Worm (Caenorhabditis elegans) whole organism, L1 larva: ENCODE results near the gene Y47D7A.11.

Experiments used
- ama-1 ChIP-seq: fragments of 150-350 bp; optimal IDR thresholded peaks from 2 replicates; lab custom pipeline; 2014
- ceh-82 ChIP-seq, 3 experiments: fragments of 150-350 bp in 1 of 3; sonication (generic microtip) in 2 of 3; optimal IDR thresholded peaks; 2 replicates each; lab custom pipeline; 2014 to 2017; ENCODE audit warnings: missing biosample characterization in 3 of 3, missing genetic modification characterization in 3 of 3
- jun-1 ChIP-seq: fragments of 150-350 bp; optimal IDR thresholded peaks from 2 replicates; lab custom pipeline; 2014; ENCODE audit warnings: missing biosample characterization, missing genetic modification reagents, missing genetic modification characterization
- lin-15B ChIP-seq: fragments of 150-350 bp; sonication (generic microtip); optimal IDR thresholded peaks from 3 replicates; lab custom pipeline; 2014; ENCODE audit warnings: missing biosample characterization, missing genetic modification characterization
- lin-39 ChIP-seq: fragments of 150-350 bp; optimal IDR thresholded peaks from 2 replicates; lab custom pipeline; 2014; ENCODE audit warnings: missing biosample characterization, missing genetic modification reagents, missing genetic modification characterization
- mdl-1 ChIP-seq, 2 experiments: fragments of 150-350 bp; optimal IDR thresholded peaks; 2 replicates each; lab custom pipeline; 2014 to 2017; ENCODE audit warnings: missing biosample characterization in 2 of 2, missing genetic modification characterization in 2 of 2, inconsistent platforms in 1 of 2
- mep-1 ChIP-seq: fragments of 150-350 bp; optimal IDR thresholded peaks from 2 replicates; lab custom pipeline; 2014; ENCODE audit warnings: missing biosample characterization, missing genetic modification characterization
- nhr-11 ChIP-seq: fragments of 150-350 bp; optimal IDR thresholded peaks from 2 replicates; lab custom pipeline; 2014; ENCODE audit warnings: missing biosample characterization, missing genetic modification characterization
- nhr-12 ChIP-seq: sonication (generic microtip); optimal IDR thresholded peaks from 2 replicates; lab custom pipeline; 2017; ENCODE audit warnings: missing biosample characterization, missing genetic modification characterization
- snpc-4 ChIP-seq: fragments of 150-350 bp; optimal IDR thresholded peaks from 2 replicates; lab custom pipeline; 2014; ENCODE audit warnings: missing biosample characterization, missing genetic modification characterization

ce11 chrV:4429576-4429975, 1.5 kb upstream of the Y47D7A.11 start, which contains the start of gene Y47D7A.12:
- TF ChIP-seq mdl-1 (tag; optimal IDR thresholded peaks at IDR 0.05; lab: Kevin White, UChicago) = no peak
- no peak for TF ChIP-seq nhr-12 (tag; lab: Kevin White, UChicago)
- no peak for TF ChIP-seq ceh-82 (tag; optimal IDR thresholded peaks at IDR 0.05; lab: Kevin White, UChicago)
- no peak for TF ChIP-seq nhr-11 (tag; lab: Kevin White, UChicago)
- TF ChIP-seq mep-1 (tag; lab: Kevin White, UChicago) = no peak
- TF ChIP-seq lin-15B (tag; lab: Kevin White, UChicago) = no peak
- TF ChIP-seq lin-39 = no peak
- no peak for TF ChIP-seq ama-1
- TF ChIP-seq snpc-4 (tag; lab: Kevin White, UChicago) = no peak
- no peak for TF ChIP-seq jun-1 (tag; lab: Kevin White, UChicago)
